Fruit fly (Drosophila melanogaster) whole organism, wandering third instar larva: ENCODE data around the gene CG7634.

Experiments used
- Abd-B ChIP-seq: fragments of >200 bp; optimal IDR thresholded peaks from 2 replicates; lab custom pipeline; 2017; ENCODE audit warnings: missing biosample characterization, missing genetic modification characterization
- CG32264 ChIP-seq: fragments of 200-800 bp; sonication (Bioruptor generic); optimal IDR thresholded peaks from 2 replicates; lab custom pipeline; 2016; ENCODE audit warnings: missing biosample characterization, missing genetic modification characterization
- Dfd ChIP-seq: fragments of >200 bp; optimal IDR thresholded peaks from 2 replicates; lab custom pipeline; 2017; ENCODE audit warnings: missing biosample characterization, missing genetic modification characterization
- Hr78 ChIP-seq: fragments of >200 bp; optimal IDR thresholded peaks from 2 replicates; lab custom pipeline; 2017; ENCODE audit warnings: missing biosample characterization, missing genetic modification characterization
- Myc ChIP-seq: fragments of >200 bp; optimal IDR thresholded peaks from 2 replicates; lab custom pipeline; 2017
- br ChIP-seq: fragments of 200-800 bp; sonication (Bioruptor generic); optimal IDR thresholded peaks from 2 replicates; lab custom pipeline; 2016; ENCODE audit warnings: missing biosample characterization, missing genetic modification characterization
- brk ChIP-seq: fragments of 200-800 bp; sonication (Bioruptor generic); optimal IDR thresholded peaks from 2 replicates; lab custom pipeline; 2016; ENCODE audit warnings: missing biosample characterization, mild to moderate bottlenecking, missing genetic modification characterization
- dmrt93B ChIP-seq: fragments of 200-800 bp; sonication (Bioruptor generic); optimal IDR thresholded peaks from 2 replicates; lab custom pipeline; 2018; ENCODE audit warnings: missing biosample characterization, mild to moderate bottlenecking, missing genetic modification characterization
- foxo ChIP-seq, 2 experiments: fragments of 200-800 bp; sonication (Bioruptor generic); optimal IDR thresholded peaks; 2 replicates in 1 of 2; 3 replicates in 1 of 2; lab custom pipeline; 2016 to 2017; ENCODE audit warnings: missing biosample characterization in 2 of 2, missing genetic modification characterization in 2 of 2
- jim ChIP-seq: fragments of 175-275, 200-325 bp; sonication (Bioruptor generic); optimal IDR thresholded peaks from 2 replicates; lab custom pipeline; 2016; ENCODE audit warnings: missing biosample characterization, mild to moderate bottlenecking, missing genetic modification characterization
- psq ChIP-seq: fragments of 200-800 bp; sonication (Bioruptor generic); optimal IDR thresholded peaks from 3 replicates; lab custom pipeline; 2017; ENCODE audit warnings: missing biosample characterization, mild to moderate bottlenecking, missing genetic modification characterization, moderate library complexity
- tai ChIP-seq: sonication (Bioruptor generic); optimal IDR thresholded peaks from 2 replicates; lab custom pipeline; 2016; ENCODE audit warnings: missing biosample characterization, missing genetic modification characterization

dm6 chr3L:21604265-21604664 is 39.0 kb downstream of the CG7634 start:
- no peak for TF ChIP-seq Abd-B (GFP tag; lab: Kevin White, UChicago)
- TF ChIP-seq CG32264 (GFP tag; lab: Kevin White, UChicago), result no peak
- TF ChIP-seq jim (GFP tag; lab: Kevin White, UChicago), result no peak
- no peak for TF ChIP-seq Hr78
- TF ChIP-seq brk, result no peak
- TF ChIP-seq Myc (lab: Kevin White, UChicago), result no peak
- TF ChIP-seq br (GFP tag; lab: Kevin White, UChicago), result no peak
- no peak for TF ChIP-seq foxo (GFP tag; optimal IDR thresholded peaks at IDR 0.05; lab: Kevin White, UChicago)
- no peak for TF ChIP-seq dmrt93B (GFP tag; lab: Kevin White, UChicago)
- TF ChIP-seq Dfd (GFP tag; lab: Kevin White, UChicago), result no peak
- no peak for TF ChIP-seq psq (GFP tag; lab: Kevin White, UChicago)
- TF ChIP-seq tai (GFP tag; lab: Kevin White, UChicago), result no peak
